Worm (Caenorhabditis elegans): ENCODE data around the gene C40H1.8.

ce11 chrIII:9299116-9299515 lies 15.4 kb upstream of the C40H1.8 start:
- TF ChIP-seq elt-2 (tag; optimal IDR thresholded peaks at IDR 0.05) = no peak
- no peak for TF ChIP-seq nhr-77 (tag; optimal IDR thresholded peaks at IDR 0.05)
- TF ChIP-seq pqm-1 (tag; optimal IDR thresholded peaks at IDR 0.05) = no peak
- no peak for TF ChIP-seq daf-12 (tag; optimal IDR thresholded peaks at IDR 0.05)
- no peak for TF ChIP-seq nhr-76 (tag; optimal IDR thresholded peaks at IDR 0.05)
- TF ChIP-seq ztf-11 (tag; optimal IDR thresholded peaks at IDR 0.05) = no peak
- no peak for TF ChIP-seq nhr-237 (tag; optimal IDR thresholded peaks at IDR 0.05)
- TF ChIP-seq skn-1 (tag; optimal IDR thresholded peaks at IDR 0.05) = no peak
